Fruit fly (Drosophila melanogaster) Kc167 (cell line): Measurements from ENCODE around the gene CG4914.

Experiments
- Sin3A ChIP-seq: fragments of >200 bp; optimal IDR thresholded peaks from 2 replicates; lab custom pipeline; 2018; ENCODE audit warnings: missing external identifiers
- insv ChIP-seq: fragments of >200 bp; optimal IDR thresholded peaks from 3 replicates; lab custom pipeline; 2018; ENCODE audit warnings: missing external identifiers

DNA sequence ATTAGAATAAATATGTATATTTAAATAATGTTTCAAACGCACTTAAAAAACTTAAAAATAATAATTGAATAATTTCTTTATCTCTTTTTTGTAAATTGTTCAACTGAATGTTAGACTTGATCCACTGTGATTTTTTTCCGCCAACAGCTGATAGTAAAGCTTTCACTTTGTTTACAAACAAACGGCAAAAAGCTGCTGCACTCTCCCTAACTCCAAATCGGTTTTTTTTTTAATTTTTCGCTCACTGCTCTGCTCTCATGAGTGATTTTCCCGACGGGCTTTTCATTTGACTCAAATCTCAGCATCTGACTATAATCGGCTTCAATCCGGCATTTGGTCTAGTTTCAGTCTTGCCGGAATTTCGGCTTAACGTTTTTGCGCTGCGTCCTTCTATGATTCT, 3.6 kb upstream of the CG4914 start:
- TF ChIP-seq insv (lab: Kevin White, UChicago) (no peak), Sin3A (no peak)
